Fruit fly (Drosophila melanogaster) Kc167 (cell line): ENCODE results near the gene Ist1.

Experiments used
- Myc ChIP-seq: fragments of >200 bp; optimal IDR thresholded peaks from 2 replicates; lab custom pipeline; 2017; ENCODE audit warnings: missing external identifiers
- Sin3A ChIP-seq: fragments of >200 bp; optimal IDR thresholded peaks from 2 replicates; lab custom pipeline; 2018; ENCODE audit warnings: missing external identifiers
- h ChIP-seq: fragments of >200 bp; optimal IDR thresholded peaks from 3 replicates; lab custom pipeline; 2018; ENCODE audit warnings: missing external identifiers
- insv ChIP-seq: fragments of >200 bp; optimal IDR thresholded peaks from 3 replicates; lab custom pipeline; 2018; ENCODE audit warnings: missing external identifiers
- psq ChIP-seq: fragments of >200 bp; optimal IDR thresholded peaks from 2 replicates; lab custom pipeline; 2017; ENCODE audit warnings: missing external identifiers
- ttk ChIP-seq: sonication (Bioruptor generic); optimal IDR thresholded peaks from 2 replicates; lab custom pipeline; 2017; ENCODE audit warnings: missing external identifiers

dm6 chr3L:6704468-6705056, 51.7 kb downstream of the Ist1 start, which contains the start of gene CG8519:
- TF ChIP-seq Myc (no peak), h (lab: Kevin White, UChicago) (no peak), psq (lab: Kevin White, UChicago) (no peak), Sin3A (lab: Kevin White, UChicago) (no peak), insv (lab: Kevin White, UChicago) (no peak), ttk (lab: Kevin White, UChicago) (no peak)
